Worm (Caenorhabditis elegans) whole organism, young adult: Measurements from ENCODE around the gene fipr-8.

Source experiments
- B0261.1 ChIP-seq: sonication (generic microtip); optimal IDR thresholded peaks from 2 replicates; lab custom pipeline; 2016; ENCODE audit warnings: mild to moderate bottlenecking, missing genetic modification characterization, moderate library complexity, missing compliant biosample characterization
- D2030.7 ChIP-seq: fragments of 200-800 bp; sonication (Bioruptor generic); IDR thresholded peaks from 2 replicates; pipeline ENCODE4 v1.3.6; 2022; ENCODE audit warnings: missing genetic modification reagents, missing genetic modification characterization, missing compliant biosample characterization
- F37B4.10 ChIP-seq: fragments of 200-800 bp; sonication (Bioruptor generic); IDR thresholded peaks from 2 replicates; pipeline ENCODE4 v1.3.6; 2022; ENCODE audit warnings: missing genetic modification characterization, missing compliant biosample characterization
- F39B2.1 ChIP-seq: fragments of 200-800 bp; sonication (Bioruptor generic); IDR thresholded peaks from 2 replicates; pipeline ENCODE4 v1.3.6; 2022; ENCODE audit warnings: missing genetic modification reagents, missing genetic modification characterization, missing compliant biosample characterization
- F57C9.4 ChIP-seq: sonication (generic microtip); optimal IDR thresholded peaks from 2 replicates; lab custom pipeline; 2017; ENCODE audit warnings: mild to moderate bottlenecking, missing genetic modification characterization, missing compliant biosample characterization
- Y67H2A.10 ChIP-seq: fragments of 200-800 bp; sonication (Bioruptor generic); conservative IDR thresholded peaks from 2 replicates; pipeline ENCODE4 v1.3.6; 2022; ENCODE audit warnings: missing genetic modification reagents, missing genetic modification characterization, missing compliant biosample characterization
- akir-1 ChIP-seq: fragments of 200-800 bp; sonication (Bioruptor generic); optimal IDR thresholded peaks from 2 replicates; lab custom pipeline; 2018; ENCODE audit warnings: mild to moderate bottlenecking, missing genetic modification characterization, moderate library complexity, missing compliant biosample characterization
- ama-1 ChIP-seq, 3 experiments: fragments of 150-350 bp in 1 of 3; sonication (generic microtip) in 2 of 3; optimal IDR thresholded peaks; 2 replicates each; lab custom pipeline; 2014 to 2018; ENCODE audit warnings: missing biosample characterization in 2 of 3, missing genetic modification characterization in 2 of 3, missing genetic modification reagents in 2 of 3
- aptf-2 ChIP-seq: fragments of 200-800 bp; sonication (Bioruptor generic); conservative IDR thresholded peaks from 2 replicates; pipeline ENCODE4 v1.3.6; 2022; ENCODE audit warnings: missing genetic modification reagents, missing genetic modification characterization, missing compliant biosample characterization
- attf-5 ChIP-seq: fragments of 200-800 bp; sonication (Bioruptor generic); optimal IDR thresholded peaks from 2 replicates; lab custom pipeline; 2018; ENCODE audit warnings: mild to moderate bottlenecking, missing genetic modification characterization, missing compliant biosample characterization
- ceh-100 ChIP-seq: fragments of 200-800 bp; sonication (Bioruptor generic); IDR thresholded peaks from 2 replicates; pipeline ENCODE4 v1.3.6; 2022; ENCODE audit warnings: missing genetic modification reagents, missing genetic modification characterization, missing compliant biosample characterization
- ceh-40 ChIP-seq: fragments of 200-800 bp; sonication (Bioruptor generic); IDR thresholded peaks from 2 replicates; pipeline ENCODE4 v1.3.6; 2022; ENCODE audit warnings: missing genetic modification characterization, missing compliant biosample characterization
- ceh-58 ChIP-seq: fragments of 200-800 bp; sonication (Bioruptor generic); IDR thresholded peaks from 2 replicates; pipeline ENCODE4 v1.3.6; 2022; ENCODE audit warnings: missing genetic modification characterization, missing compliant biosample characterization
- ceh-79 ChIP-seq: sonication (generic microtip); optimal IDR thresholded peaks from 2 replicates; lab custom pipeline; 2017; ENCODE audit warnings: mild to moderate bottlenecking, missing genetic modification characterization, missing compliant biosample characterization
- die-1 ChIP-seq: sonication (generic microtip); optimal IDR thresholded peaks from 2 replicates; lab custom pipeline; 2016; ENCODE audit warnings: missing genotype, mild to moderate bottlenecking, missing genetic modification characterization, missing compliant biosample characterization
- egl-18 ChIP-seq: fragments of 200-800 bp; sonication (Bioruptor generic); IDR thresholded peaks from 2 replicates; pipeline ENCODE4 v1.3.6; 2022; ENCODE audit warnings: missing genetic modification reagents, missing genetic modification characterization, missing compliant biosample characterization
- him-1 ChIP-seq: sonication (generic microtip); optimal IDR thresholded peaks from 2 replicates; lab custom pipeline; 2016; ENCODE audit warnings: missing genotype, missing genetic modification reagents, missing genetic modification characterization, missing compliant biosample characterization
- hmg-20 ChIP-seq: fragments of 200-800 bp; sonication (Bioruptor generic); IDR thresholded peaks from 2 replicates; pipeline ENCODE4 v1.3.6; 2022; ENCODE audit warnings: missing genetic modification reagents, missing genetic modification characterization, missing compliant biosample characterization
- hrde-1 ChIP-seq: sonication (generic microtip); optimal IDR thresholded peaks from 2 replicates; lab custom pipeline; 2016; ENCODE audit warnings: missing genetic modification characterization, mild to moderate bottlenecking, missing compliant biosample characterization, moderate library complexity, missing genotype, missing genetic modification reagents, borderline replicate concordance
- madf-8 ChIP-seq: fragments of 200-800 bp; sonication (Bioruptor generic); conservative IDR thresholded peaks from 2 replicates; pipeline ENCODE4 v1.3.6; 2022; ENCODE audit warnings: missing genetic modification reagents, missing genetic modification characterization, missing compliant biosample characterization
- mcd-1 ChIP-seq: fragments of 200-800 bp; sonication (Bioruptor generic); IDR thresholded peaks from 2 replicates; pipeline ENCODE4 v1.3.6; 2022; ENCODE audit warnings: missing genetic modification reagents, missing genetic modification characterization, missing compliant biosample characterization
- mxl-1 ChIP-seq: sonication (generic microtip); optimal IDR thresholded peaks from 2 replicates; lab custom pipeline; 2016; ENCODE audit warnings: missing genetic modification characterization, missing compliant biosample characterization
- nhr-179 ChIP-seq: sonication (generic microtip); optimal IDR thresholded peaks from 2 replicates; lab custom pipeline; 2016; ENCODE audit warnings: mild to moderate bottlenecking, missing genetic modification characterization, missing compliant biosample characterization
- pbrm-1 ChIP-seq: fragments of 200-800 bp; sonication (Bioruptor generic); IDR thresholded peaks from 2 replicates; pipeline ENCODE4 v1.3.6; 2022; ENCODE audit warnings: missing genetic modification reagents, missing genetic modification characterization, missing compliant biosample characterization
- rpc-1 ChIP-seq, 2 experiments: fragments of 150-350 bp in 1 of 2; sonication (generic microtip) in 1 of 2; optimal IDR thresholded peaks; 2 replicates each; lab custom pipeline; 2014 to 2018; ENCODE audit warnings: missing biosample characterization in 1 of 2, missing genetic modification characterization in 1 of 2, missing genetic modification reagents in 1 of 2, missing genotype in 1 of 2
- sea-2 ChIP-seq: fragments of 200-800 bp; sonication (Bioruptor generic); IDR thresholded peaks from 2 replicates; pipeline ENCODE4 v1.3.6; 2022; ENCODE audit warnings: missing genetic modification characterization, missing compliant biosample characterization
- snpc-1.1 ChIP-seq: sonication (generic microtip); optimal IDR thresholded peaks from 2 replicates; lab custom pipeline; 2017; ENCODE audit warnings: missing genetic modification characterization, mild to moderate bottlenecking, missing compliant biosample characterization, antibody characterized with exemption, moderate library complexity, missing genotype, missing genetic modification reagents; ENCODE audit not compliant: insufficient read depth
- snpc-4 ChIP-seq, 5 experiments: fragments of 150-350 bp in 1 of 5; sonication (generic microtip) in 4 of 5; optimal IDR thresholded peaks; 2 replicates each; lab custom pipeline; 2014 to 2018; ENCODE audit warnings: missing genetic modification characterization in 5 of 5, missing biosample characterization in 3 of 5, antibody characterized with exemption in 2 of 5, mild to moderate bottlenecking in 2 of 5, missing compliant biosample characterization in 2 of 5, missing genotype in 2 of 5, moderate library complexity in 2 of 5, missing genetic modification reagents in 1 of 5
- tbp1 ChIP-seq: fragments of 200-800 bp; sonication (Bioruptor generic); optimal IDR thresholded peaks from 2 replicates; lab custom pipeline; 2018; ENCODE audit warnings: mild to moderate bottlenecking, missing genetic modification characterization, missing compliant biosample characterization
- unc-130 ChIP-seq: sonication (generic microtip); optimal IDR thresholded peaks from 2 replicates; lab custom pipeline; 2016; ENCODE audit warnings: missing genetic modification reagents, missing genetic modification characterization, missing compliant biosample characterization
- unc-62 ChIP-seq: fragments of 150-350 bp; optimal IDR thresholded peaks from 2 replicates; lab custom pipeline; 2014; ENCODE audit warnings: missing biosample characterization, missing genetic modification reagents, missing genetic modification characterization
- xnd-1 ChIP-seq: sonication (generic microtip); optimal IDR thresholded peaks from 2 replicates; lab custom pipeline; 2016; ENCODE audit warnings: missing genotype, missing genetic modification reagents, missing genetic modification characterization, missing compliant biosample characterization
- zim-3 ChIP-seq: sonication (generic microtip); optimal IDR thresholded peaks from 2 replicates; lab custom pipeline; 2017; ENCODE audit warnings: mild to moderate bottlenecking, missing genetic modification characterization, moderate library complexity, missing compliant biosample characterization
- ztf-22 ChIP-seq: fragments of 200-800 bp; sonication (Bioruptor generic); optimal IDR thresholded peaks from 2 replicates; lab custom pipeline; 2018; ENCODE audit warnings: mild to moderate bottlenecking, missing genetic modification characterization, moderate library complexity, missing compliant biosample characterization
- ztf-3 ChIP-seq: fragments of 200-800 bp; sonication (Bioruptor generic); optimal IDR thresholded peaks from 2 replicates; lab custom pipeline; 2018; ENCODE audit warnings: mild to moderate bottlenecking, missing genetic modification characterization, missing compliant biosample characterization

Gene fipr-8

ce11 chrV:10239861-10240260, at the start of gene fipr-8:
TSS of gene fipr-8 (minus strand) at chrV:10239961.
- TF ChIP-seq ceh-58 (GFP tag; lab: Robert Waterston, UW) (no peak), Y67H2A.10 (GFP tag; lab: Robert Waterston, UW) (no peak), him-1 (tag; lab: Kevin White, UChicago) (no peak), mcd-1 (no peak), F37B4.10 (GFP tag; lab: Robert Waterston, UW) (no peak), attf-5 (GFP tag; lab: Kevin White, UChicago) (no peak), F39B2.1 (GFP tag; lab: Robert Waterston, UW) (no peak), xnd-1 (tag; lab: Kevin White, UChicago) (no peak), hmg-20 (no peak), sea-2 (no peak), akir-1 (GFP tag; lab: Kevin White, UChicago) (no peak), die-1 (tag; lab: Kevin White, UChicago) (no peak), ceh-100 (GFP tag; lab: Robert Waterston, UW) (no peak), tbp1 (GFP tag; lab: Kevin White, UChicago) (no peak), nhr-179 (tag; lab: Kevin White, UChicago) (no peak), snpc-1.1 (no peak), madf-8 (GFP tag; lab: Robert Waterston, UW) (no peak), B0261.1 (tag; lab: Kevin White, UChicago) (no peak)

- TF ChIP-seq ceh-100 (GFP tag; lab: Robert Waterston, UW) (no peak), xnd-1 (tag; lab: Kevin White, UChicago) (no peak), egl-18 (GFP tag; lab: Robert Waterston, UW) (no peak), ztf-3 (no peak), F39B2.1 (GFP tag; lab: Robert Waterston, UW) (no peak), unc-130 (no peak)
- TF ChIP-seq, all 124 proteins: peak for 0
Measured at ce11 chrV:10287260-10287659, 47.5 kb upstream of the fipr-8 start, which contains the start of gene B0024.3. TSS of gene B0024.3 (plus strand) at chrV:10287560.

DNA sequence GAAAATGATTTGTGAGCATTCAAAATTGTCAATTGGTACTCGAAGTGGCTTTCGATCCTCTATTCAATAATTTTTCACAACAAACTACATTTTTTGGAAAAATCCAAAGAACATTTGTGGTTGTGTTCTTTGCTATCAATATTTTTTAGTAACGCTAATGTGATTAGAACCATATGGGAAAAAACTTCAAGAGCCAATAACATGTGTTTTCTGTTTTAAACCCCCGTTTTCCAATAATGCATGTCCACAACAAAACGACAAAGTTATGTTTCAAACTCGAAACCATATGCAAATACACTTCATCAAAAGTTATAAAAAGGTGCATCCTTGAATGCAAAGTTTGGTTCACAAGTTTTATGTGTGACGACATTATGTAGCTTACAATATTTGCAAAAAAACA, 46.1 kb upstream of the fipr-8 start:
- TF ChIP-seq aptf-2 (GFP tag; lab: Robert Waterston, UW) = no peak
- no peak for TF ChIP-seq hrde-1
- no peak for TF ChIP-seq rpc-1 (optimal IDR thresholded peaks at IDR 0.05; lab: Kevin White, UChicago)
- TF ChIP-seq rpc-1 (tag; optimal IDR thresholded peaks at IDR 0.05; lab: Kevin White, UChicago) = no peak
- no peak for TF ChIP-seq ceh-79 (tag; lab: Kevin White, UChicago)
- no peak for TF ChIP-seq zim-3
- no peak for TF ChIP-seq mxl-1 (tag; lab: Kevin White, UChicago)
- no peak for TF ChIP-seq ceh-40 (GFP tag; lab: Robert Waterston, UW)
- no peak for TF ChIP-seq egl-18 (GFP tag; lab: Robert Waterston, UW)
- TF ChIP-seq F57C9.4 = no peak
- no peak for TF ChIP-seq attf-5 (GFP tag; lab: Kevin White, UChicago)
- TF ChIP-seq pbrm-1 (GFP tag; lab: Robert Waterston, UW) = no peak
- TF ChIP-seq unc-62 = no peak

- TF ChIP-seq snpc-4 (GFP tag; optimal IDR thresholded peaks at IDR 0.05; lab: Kevin White, UChicago) (no peak), snpc-4 (tag; optimal IDR thresholded peaks at IDR 0.05; lab: Kevin White, UChicago) (no peak), ztf-22 (no peak), ama-1 (optimal IDR thresholded peaks at IDR 0.05; lab: Kevin White, UChicago) (no peak), ama-1 (GFP tag; optimal IDR thresholded peaks at IDR 0.05; lab: Kevin White, UChicago) (no peak), D2030.7 (GFP tag; lab: Robert Waterston, UW) (no peak)
Measured at ce11 chrV:10283444-10283843, 43.7 kb upstream of the fipr-8 start, which contains the start of gene lys-3. TSS of gene lys-3 (minus strand) at chrV:10283544.
